Worm (Caenorhabditis elegans) whole organism, L2 larva: Measurements from ENCODE around the gene K11C4.2.

Experiments
- aly-2 ChIP-seq: fragments of 150-350 bp; optimal IDR thresholded peaks from 2 replicates; lab custom pipeline; 2014; ENCODE audit warnings: missing biosample characterization, missing genetic modification characterization
- nhr-23 ChIP-seq: fragments of 150-350 bp; optimal IDR thresholded peaks from 2 replicates; lab custom pipeline; 2014; ENCODE audit warnings: missing biosample characterization, missing genetic modification reagents, missing genetic modification characterization
- nhr-237 ChIP-seq: fragments of 150-350 bp; optimal IDR thresholded peaks from 2 replicates; lab custom pipeline; 2014; ENCODE audit warnings: missing biosample characterization, missing genetic modification characterization
- peb-1 ChIP-seq: fragments of 150-350 bp; optimal IDR thresholded peaks from 2 replicates; lab custom pipeline; 2014; ENCODE audit warnings: missing biosample characterization, missing genetic modification characterization
- skn-1 ChIP-seq: sonication (generic microtip); optimal IDR thresholded peaks from 2 replicates; lab custom pipeline; 2017; ENCODE audit warnings: missing biosample characterization, missing genetic modification characterization
- zag-1 ChIP-seq: fragments of 150-350 bp; optimal IDR thresholded peaks from 2 replicates; lab custom pipeline; 2014; ENCODE audit warnings: missing biosample characterization, missing genetic modification characterization
- ztf-11 ChIP-seq: sonication (generic microtip); optimal IDR thresholded peaks from 2 replicates; lab custom pipeline; 2017; ENCODE audit warnings: missing biosample characterization, missing genetic modification characterization

DNA sequence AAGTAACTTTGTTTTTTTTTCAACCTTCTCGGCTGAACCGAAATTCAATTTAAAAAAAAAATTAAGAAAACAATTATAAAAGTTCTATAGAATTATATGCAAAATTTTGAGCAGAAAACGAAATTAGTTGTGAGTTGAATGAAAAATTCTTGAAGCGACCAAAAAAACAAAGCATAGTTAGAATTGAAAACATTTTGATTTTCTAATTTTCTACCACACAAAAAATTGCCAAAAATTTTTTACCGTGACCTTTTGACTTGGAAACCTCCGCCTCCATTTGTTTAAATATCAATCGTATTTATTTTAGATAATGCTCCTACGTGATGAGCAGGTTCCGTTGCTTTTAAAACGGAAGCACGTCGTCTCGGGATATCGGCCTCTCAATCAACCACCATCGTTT is at the start of gene K11C4.2:
- TF ChIP-seq skn-1 (tag; lab: Kevin White, UChicago) (no peak), ztf-11 (tag; lab: Kevin White, UChicago) (no peak), peb-1 (tag; lab: Kevin White, UChicago) (no peak), nhr-237 (no peak), nhr-23 (tag; lab: Kevin White, UChicago) (no peak), aly-2 (tag; lab: Kevin White, UChicago) (no peak), zag-1 (no peak)
